5 worm cellular contexts compared by ENCODE assay signal in the genomic region with DNA sequence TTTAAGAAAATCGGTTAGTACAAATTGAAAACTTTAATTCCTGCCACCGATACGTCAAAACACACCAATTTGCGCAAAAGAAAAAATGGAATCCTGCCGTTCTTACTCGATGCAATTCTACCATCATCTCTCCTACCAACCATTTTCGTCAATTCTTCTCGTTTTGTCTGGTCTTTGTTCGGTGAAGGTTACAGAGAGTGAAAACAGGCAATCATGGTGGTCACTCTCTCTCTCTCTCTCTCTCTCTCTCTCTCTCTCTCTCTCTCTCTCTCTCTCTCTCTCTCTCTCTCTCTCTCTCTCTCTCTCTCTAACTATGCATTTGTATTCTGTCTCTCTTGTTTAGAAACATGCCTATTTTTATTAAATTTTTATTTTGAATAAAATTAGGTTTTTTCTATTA.
A peak's percentile ranks its signal among the peaks of the same experiment; 100 is the strongest.
TF ChIP-seq lines count a peak whose summit lies in the region.

No protein-coding gene starts in this region.

TF ChIP-seq in whole organism, L1 larva, 84 proteins besides CTCF, POLR2A, EP300 and RAD21:
- TF ChIP-seq nhr-85 (tag; lab: Kevin White, UChicago) (peak; percentile 88), blmp-1 (tag; optimal IDR thresholded peaks at IDR 0.05; lab: Kevin White, UChicago) (peak; percentile 76), ceh-82 (tag; optimal IDR thresholded peaks at IDR 0.05; lab: Kevin White, UChicago) (no peak), lin-14 (GFP tag; optimal IDR thresholded peaks at IDR 0.05; lab: Kevin White, UChicago) (peak; percentile 10), unc-30 (tag; optimal IDR thresholded peaks at IDR 0.05; lab: Kevin White, UChicago) (no peak)

TF ChIP-seq in whole organism, L2 larva, 48 proteins besides CTCF, POLR2A, EP300 and RAD21:
- TF ChIP-seq lin-39 (tag; optimal IDR thresholded peaks at IDR 0.05; lab: Kevin White, UChicago): no peak
- TF ChIP-seq sma-9 (GFP tag; optimal IDR thresholded peaks at IDR 0.05; lab: Kevin White, UChicago): no peak
- TF ChIP-seq sma-9 (tag; optimal IDR thresholded peaks at IDR 0.05; lab: Kevin White, UChicago): no peak
- TF ChIP-seq unc-62 (GFP tag; optimal IDR thresholded peaks at IDR 0.05; lab: Kevin White, UChicago): no peak
- no peak for TF ChIP-seq nhr-12 (tag; optimal IDR thresholded peaks at IDR 0.05; lab: Kevin White, UChicago)
- TF ChIP-seq ZK546.5 (tag; optimal IDR thresholded peaks at IDR 0.05; lab: Kevin White, UChicago): no peak
- TF ChIP-seq unc-55 (GFP tag; optimal IDR thresholded peaks at IDR 0.05; lab: Kevin White, UChicago): no peak
- TF ChIP-seq nhr-25 (tag; optimal IDR thresholded peaks at IDR 0.05; lab: Kevin White, UChicago): peak; percentile 59
- no peak for TF ChIP-seq sma-3 (GFP tag; optimal IDR thresholded peaks at IDR 0.05; lab: Kevin White, UChicago)
- no peak for TF ChIP-seq ceh-82 (tag; optimal IDR thresholded peaks at IDR 0.05; lab: Kevin White, UChicago)
- no peak for TF ChIP-seq unc-39 (tag; optimal IDR thresholded peaks at IDR 0.05; lab: Kevin White, UChicago)
- peak; percentile 87 for TF ChIP-seq blmp-1 (tag; optimal IDR thresholded peaks at IDR 0.05; lab: Kevin White, UChicago; ENCODE audit: insufficient read depth)
- no peak for TF ChIP-seq gmeb-1 (tag; optimal IDR thresholded peaks at IDR 0.05; lab: Kevin White, UChicago)
- TF ChIP-seq crh-2 (tag; optimal IDR thresholded peaks at IDR 0.05; lab: Kevin White, UChicago): no peak

TF ChIP-seq in whole organism, L3 larva, 47 proteins besides CTCF, POLR2A, EP300 and RAD21:
- no peak for TF ChIP-seq lsy-12 (tag; optimal IDR thresholded peaks at IDR 0.05; lab: Kevin White, UChicago)
- peak; percentile 42 for TF ChIP-seq nhr-25 (tag; optimal IDR thresholded peaks at IDR 0.05; lab: Kevin White, UChicago)

TF ChIP-seq in whole organism, L4 larva, 104 proteins besides CTCF, POLR2A, EP300 and RAD21:
- TF ChIP-seq sdz-12 (GFP tag; optimal IDR thresholded peaks at IDR 0.05; lab: Kevin White, UChicago) (no peak), nhr-77 (tag; optimal IDR thresholded peaks at IDR 0.05; lab: Kevin White, UChicago) (no peak), nhr-25 (tag; optimal IDR thresholded peaks at IDR 0.05; lab: Kevin White, UChicago; ENCODE audit: borderline replicate concordance, insufficient read depth) (peak; percentile 58)

TF ChIP-seq in whole organism, young adult, 124 proteins besides CTCF, POLR2A, EP300 and RAD21:
- no peak for TF ChIP-seq Y95B8A.8 (GFP tag; IDR thresholded peaks at IDR 0.05; lab: Robert Waterston, UW)
- TF ChIP-seq egrh-3 (GFP tag; IDR thresholded peaks at IDR 0.05; lab: Robert Waterston, UW): peak; percentile 35; the same call in 1 of the 2 replicates
